Fruit fly (Drosophila melanogaster) whole organism, prepupa: Measurements from ENCODE around the gene CG6652.

Experiments
- Blimp-1 ChIP-seq: fragments of 200-800 bp; sonication (Bioruptor generic); optimal IDR thresholded peaks from 3 replicates; lab custom pipeline; 2017; ENCODE audit warnings: missing biosample characterization, missing genetic modification characterization, mild to moderate bottlenecking, moderate library complexity, missing genetic modification reagents
- CG10631 ChIP-seq: fragments of 200-800 bp; sonication (Bioruptor generic); optimal IDR thresholded peaks from 2 replicates; lab custom pipeline; 2016; ENCODE audit warnings: missing biosample characterization, missing genetic modification characterization
- CG10669 ChIP-seq: fragments of 200-800 bp; sonication (Bioruptor generic); optimal IDR thresholded peaks from 3 replicates; lab custom pipeline; 2018; ENCODE audit warnings: missing biosample characterization, mild to moderate bottlenecking, missing genetic modification characterization, moderate library complexity
- CG11902 ChIP-seq: fragments of 200-800 bp; sonication (Bioruptor generic); optimal IDR thresholded peaks from 3 replicates; lab custom pipeline; 2016; ENCODE audit warnings: missing biosample characterization, missing genetic modification characterization
- CG15336 ChIP-seq: fragments of 200-800 bp; sonication (Bioruptor generic); IDR thresholded peaks from 2 replicates; pipeline ENCODE4 v1.3.6; 2022; ENCODE audit warnings: missing biosample characterization, missing genetic modification characterization
- CG1621 ChIP-seq: fragments of 200-800 bp; sonication (Bioruptor generic); optimal IDR thresholded peaks from 3 replicates; lab custom pipeline; 2018; ENCODE audit warnings: missing biosample characterization, mild to moderate bottlenecking, missing genetic modification characterization
- CG16779 ChIP-seq: fragments of 200-800 bp; sonication (Bioruptor generic); optimal IDR thresholded peaks from 3 replicates; lab custom pipeline; 2017; ENCODE audit warnings: missing biosample characterization, mild to moderate bottlenecking, missing genetic modification characterization
- CG3032 ChIP-seq: fragments of 200-800 bp; optimal IDR thresholded peaks from 2 replicates; lab custom pipeline; 2019; ENCODE audit warnings: missing biosample characterization, mild to moderate bottlenecking, missing genetic modification characterization, moderate library complexity
- CG31627 ChIP-seq: fragments of 200-800 bp; sonication (Bioruptor generic); optimal IDR thresholded peaks from 3 replicates; lab custom pipeline; 2016; ENCODE audit warnings: missing biosample characterization, missing genetic modification characterization
- CG32006 ChIP-seq: fragments of 200-800 bp; sonication (Bioruptor generic); optimal IDR thresholded peaks from 3 replicates; lab custom pipeline; 2017; ENCODE audit warnings: missing biosample characterization, mild to moderate bottlenecking, missing genetic modification characterization
- CG34406 ChIP-seq: fragments of 200-800 bp; sonication (Bioruptor generic); optimal IDR thresholded peaks from 3 replicates; lab custom pipeline; 2016; ENCODE audit warnings: missing biosample characterization, missing genetic modification characterization
- CG3919 ChIP-seq: fragments of 200-800 bp; sonication (Bioruptor generic); optimal IDR thresholded peaks from 3 replicates; lab custom pipeline; 2016; ENCODE audit warnings: missing biosample characterization, missing genetic modification characterization
- CG4318 ChIP-seq: fragments of 200-800 bp; sonication (Bioruptor generic); optimal IDR thresholded peaks from 3 replicates; lab custom pipeline; 2017; ENCODE audit warnings: missing biosample characterization, mild to moderate bottlenecking, missing genetic modification characterization
- CG6276 ChIP-seq: fragments of 200-800 bp; sonication (Bioruptor generic); optimal IDR thresholded peaks from 2 replicates; lab custom pipeline; 2017; ENCODE audit warnings: missing biosample characterization, mild to moderate bottlenecking, missing genetic modification characterization
- CG6792 ChIP-seq: fragments of 200-800 bp; sonication (Bioruptor generic); optimal IDR thresholded peaks from 3 replicates; lab custom pipeline; 2016; ENCODE audit warnings: missing biosample characterization, missing genetic modification characterization
- CG6808 ChIP-seq: fragments of 200-800 bp; sonication (Bioruptor generic); optimal IDR thresholded peaks from 3 replicates; lab custom pipeline; 2017; ENCODE audit warnings: missing biosample characterization, missing genetic modification characterization, mild to moderate bottlenecking, moderate library complexity, missing genetic modification reagents
- CG6854 ChIP-seq: fragments of 200-800 bp; sonication (Bioruptor generic); optimal IDR thresholded peaks from 2 replicates; lab custom pipeline; 2017; ENCODE audit warnings: missing biosample characterization, mild to moderate bottlenecking, missing genetic modification characterization
- CG7368 ChIP-seq: fragments of 200-800 bp; sonication (Bioruptor generic); optimal IDR thresholded peaks from 3 replicates; lab custom pipeline; 2016; ENCODE audit warnings: missing biosample characterization, missing genetic modification characterization
- CG8319 ChIP-seq: fragments of 200-800 bp; sonication (Bioruptor generic); optimal IDR thresholded peaks from 3 replicates; lab custom pipeline; 2016; ENCODE audit warnings: missing biosample characterization, missing genetic modification characterization
- CG8632 ChIP-seq: fragments of 200-800 bp; sonication (Bioruptor generic); optimal IDR thresholded peaks from 3 replicates; lab custom pipeline; 2016; ENCODE audit warnings: missing biosample characterization, missing genetic modification characterization
- CG9139 ChIP-seq: fragments of 200-800 bp; sonication (Bioruptor generic); optimal IDR thresholded peaks from 3 replicates; lab custom pipeline; 2017; ENCODE audit warnings: missing biosample characterization, mild to moderate bottlenecking, missing genetic modification characterization
- Eip75B ChIP-seq: fragments of 200-800 bp; sonication (Bioruptor generic); optimal IDR thresholded peaks from 3 replicates; lab custom pipeline; 2016; ENCODE audit warnings: missing biosample characterization, missing genetic modification characterization
- Eip78C ChIP-seq: fragments of 200-800 bp; sonication (Bioruptor generic); peaks from one replicate; lab custom pipeline; 2016; ENCODE audit warnings: missing biosample characterization, missing genetic modification characterization
- Eip93F ChIP-seq: fragments of 200-800 bp; sonication (Bioruptor generic); optimal IDR thresholded peaks from 2 replicates; lab custom pipeline; 2016; ENCODE audit warnings: missing biosample characterization, mild to moderate bottlenecking, missing genetic modification characterization
- Ets21C ChIP-seq: fragments of 200-800 bp; sonication (Bioruptor generic); optimal IDR thresholded peaks from 3 replicates; lab custom pipeline; 2016; ENCODE audit warnings: missing biosample characterization, missing genetic modification characterization
- Gug ChIP-seq: fragments of 200-800 bp; sonication (Bioruptor generic); IDR thresholded peaks from 2 replicates; pipeline ENCODE4 v1.3.6; 2022; ENCODE audit warnings: missing biosample characterization, missing genetic modification characterization
- Hr38 ChIP-seq: sonication (Bioruptor generic); optimal IDR thresholded peaks from 2 replicates; lab custom pipeline; 2016; ENCODE audit warnings: missing biosample characterization, missing genetic modification characterization
- Met ChIP-seq: fragments of 200-800 bp; sonication (Bioruptor generic); optimal IDR thresholded peaks from 3 replicates; lab custom pipeline; 2016; ENCODE audit warnings: missing biosample characterization, missing genetic modification characterization
- OdsH ChIP-seq: fragments of 200-800 bp; sonication (Bioruptor generic); optimal IDR thresholded peaks from 3 replicates; lab custom pipeline; 2016; ENCODE audit warnings: missing biosample characterization, missing genetic modification characterization
- Sox102F ChIP-seq: fragments of 200-800 bp; sonication (Bioruptor generic); optimal IDR thresholded peaks from 2 replicates; lab custom pipeline; 2016; ENCODE audit warnings: missing biosample characterization, mild to moderate bottlenecking, missing genetic modification characterization
- Sox14 ChIP-seq: fragments of 200-800 bp; sonication (Bioruptor generic); optimal IDR thresholded peaks from 3 replicates; lab custom pipeline; 2016; ENCODE audit warnings: missing biosample characterization, missing genetic modification characterization
- Sox15 ChIP-seq: fragments of 200-800 bp; sonication (Bioruptor generic); optimal IDR thresholded peaks from 3 replicates; lab custom pipeline; 2016; ENCODE audit warnings: missing biosample characterization, missing genetic modification characterization
- achi ChIP-seq: fragments of 200-800 bp; sonication (Bioruptor generic); optimal IDR thresholded peaks from 3 replicates; lab custom pipeline; 2016; ENCODE audit warnings: missing biosample characterization, missing genetic modification characterization
- acj6 ChIP-seq: fragments of 200-800 bp; sonication (Bioruptor generic); optimal IDR thresholded peaks from 3 replicates; lab custom pipeline; 2016; ENCODE audit warnings: missing biosample characterization, missing genetic modification characterization
- cyc ChIP-seq: fragments of 200-800 bp; sonication (Bioruptor generic); optimal IDR thresholded peaks from 3 replicates; lab custom pipeline; 2016; ENCODE audit warnings: missing biosample characterization, missing genetic modification characterization
- dsx ChIP-seq: fragments of 200-800 bp; optimal IDR thresholded peaks from 3 replicates; lab custom pipeline; 2019; ENCODE audit warnings: missing biosample characterization, mild to moderate bottlenecking, missing genetic modification characterization, moderate library complexity; ENCODE audit not compliant: poor library complexity, severe bottlenecking
- eg ChIP-seq: fragments of 200-800 bp; sonication (Bioruptor generic); IDR thresholded peaks from 3 replicates; pipeline ENCODE4 v1.3.6; 2022; ENCODE audit warnings: missing biosample characterization, missing genetic modification characterization
- fd59A ChIP-seq: fragments of 200-800 bp; sonication (Bioruptor generic); optimal IDR thresholded peaks from 2 replicates; lab custom pipeline; 2017; ENCODE audit warnings: missing biosample characterization, mild to moderate bottlenecking, missing genetic modification characterization, missing genetic modification reagents
- fd85E ChIP-seq: fragments of 200-800 bp; sonication (Bioruptor generic); optimal IDR thresholded peaks from 3 replicates; lab custom pipeline; 2016; ENCODE audit warnings: missing biosample characterization, missing genetic modification characterization
- fkh ChIP-seq: fragments of 200-800 bp; sonication (Bioruptor generic); optimal IDR thresholded peaks from 3 replicates; lab custom pipeline; 2017; ENCODE audit warnings: missing biosample characterization, mild to moderate bottlenecking, missing genetic modification characterization, moderate library complexity
- lz ChIP-seq: fragments of 200-800 bp; sonication (Bioruptor generic); optimal IDR thresholded peaks from 3 replicates; lab custom pipeline; 2016; ENCODE audit warnings: missing biosample characterization, missing genetic modification characterization
- net ChIP-seq: fragments of 200-800 bp; sonication (Bioruptor generic); optimal IDR thresholded peaks from 3 replicates; lab custom pipeline; 2016; ENCODE audit warnings: missing biosample characterization, missing genetic modification characterization
- pdm3 ChIP-seq: fragments of 200-800 bp; sonication (Bioruptor generic); optimal IDR thresholded peaks from 3 replicates; lab custom pipeline; 2016; ENCODE audit warnings: missing biosample characterization, missing genetic modification characterization
- spab ChIP-seq: fragments of 200-800 bp; sonication (Bioruptor generic); optimal IDR thresholded peaks from 2 replicates; lab custom pipeline; 2017; ENCODE audit warnings: missing biosample characterization, mild to moderate bottlenecking, missing genetic modification characterization, missing genetic modification reagents
- ss ChIP-seq, 2 experiments: fragments of 200-800 bp; sonication (Bioruptor generic); optimal IDR thresholded peaks; 2 replicates in 1 of 2; 3 replicates in 1 of 2; lab custom pipeline; 2017 to 2018; ENCODE audit warnings: mild to moderate bottlenecking in 2 of 2, missing biosample characterization in 2 of 2, missing genetic modification characterization in 2 of 2, moderate library complexity in 1 of 2

Gene CG6652

dm6 chr3L:16987347-16987746, 35.3 kb downstream of the CG6652 start (continued):
- TF ChIP-seq CG6854 (GFP tag; lab: Kevin White, UChicago) (no peak), CG32006 (GFP tag; lab: Kevin White, UChicago) (peak; percentile 60), Blimp-1 (GFP tag; lab: Kevin White, UChicago) (no peak), CG4318 (GFP tag; lab: Kevin White, UChicago) (no peak), CG8632 (GFP tag; lab: Kevin White, UChicago) (no peak), Eip78C (peak; percentile 76), CG6276 (GFP tag; lab: Kevin White, UChicago) (peak; percentile 41), CG6792 (GFP tag; lab: Kevin White, UChicago) (no peak), CG11902 (GFP tag; lab: Kevin White, UChicago) (no peak), CG10631 (GFP tag; lab: Kevin White, UChicago) (no peak), spab (GFP tag; lab: Kevin White, UChicago) (no peak), CG9139 (no peak), CG34406 (GFP tag; lab: Kevin White, UChicago) (no peak), Eip93F (GFP tag; lab: Kevin White, UChicago) (no peak), net (GFP tag; lab: Kevin White, UChicago) (peak; percentile 5)

DNA sequence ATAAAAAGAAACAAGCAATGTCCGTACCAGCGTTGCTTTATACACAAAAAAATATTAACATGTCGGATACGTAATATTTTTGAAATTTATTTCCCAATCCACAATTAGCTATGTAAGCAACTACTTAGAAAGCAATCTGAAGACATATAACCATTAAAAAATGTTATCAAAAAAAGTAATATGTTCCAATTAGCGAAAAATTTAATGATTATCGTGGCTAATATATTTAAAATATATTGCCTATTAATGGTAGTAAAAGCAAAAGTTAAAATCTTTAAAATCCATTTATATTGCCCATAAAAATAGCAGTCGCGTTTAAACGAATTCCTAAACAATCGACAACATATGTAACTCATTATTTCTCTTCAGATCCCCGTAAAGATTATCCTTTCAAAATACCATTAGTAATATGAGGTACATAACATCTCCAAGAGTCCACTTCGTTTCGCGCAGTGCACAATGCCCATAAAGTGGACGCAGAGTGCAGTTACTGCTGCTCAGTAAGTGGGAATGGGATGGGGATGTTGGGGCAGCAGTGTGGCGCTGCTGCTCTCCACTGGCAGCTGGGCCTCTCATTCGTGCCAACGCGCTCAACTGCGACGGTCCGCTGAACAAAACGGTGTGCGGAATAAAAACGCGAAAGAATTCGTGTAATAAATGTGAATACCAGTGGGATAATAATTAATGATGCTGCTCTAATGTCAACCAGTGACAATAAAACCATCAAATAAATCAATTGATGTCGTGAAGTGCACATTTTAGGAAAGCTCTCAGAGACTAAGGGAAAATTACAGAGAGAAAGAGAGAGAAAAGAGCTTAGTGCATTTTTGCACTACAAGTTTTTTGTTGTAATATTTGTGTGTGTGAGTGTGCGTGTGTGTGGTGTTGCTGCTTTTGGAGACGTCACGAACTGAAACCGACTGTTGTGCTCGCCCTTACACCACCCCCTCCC, 36.3 kb downstream of the CG6652 start:
- TF ChIP-seq CG6792 (GFP tag; lab: Kevin White, UChicago) (peak; percentile 59), CG7368 (GFP tag; lab: Kevin White, UChicago) (peak; percentile 62), eg (GFP tag; lab: Robert Waterston, UW) (peak; percentile 84), CG3032 (tag; lab: Kevin White, UChicago) (peak; percentile 70), CG8319 (peak; percentile 26), Sox102F (peak; percentile 59), CG3919 (GFP tag; lab: Kevin White, UChicago) (peak; percentile 83), CG10669 (GFP tag; lab: Kevin White, UChicago) (peak; percentile 72), fd59A (peak; percentile 75), CG32006 (GFP tag; lab: Kevin White, UChicago) (peak; percentile 93), fkh (GFP tag; lab: Kevin White, UChicago) (no peak), Ets21C (GFP tag; lab: Kevin White, UChicago) (peak; percentile 16), CG15336 (GFP tag; lab: Robert Waterston, UW) (peak; percentile 60), Gug (GFP tag; lab: Robert Waterston, UW) (peak; percentile 68), fd85E (no peak), CG31627 (GFP tag; lab: Kevin White, UChicago) (peak; percentile 70), dsx (GFP tag; lab: Kevin White, UChicago) (peak; percentile 52), CG9139 (peak; percentile 46), achi (GFP tag; lab: Kevin White, UChicago) (peak; percentile 78), ss (GFP tag; optimal IDR thresholded peaks at IDR 0.05; lab: Kevin White, UChicago) (peak; percentile 63 to 71), CG1621 (tag; lab: Kevin White, UChicago) (peak; percentile 38), CG16779 (peak; percentile 31), CG6276 (GFP tag; lab: Kevin White, UChicago) (peak; percentile 87), acj6 (GFP tag; lab: Kevin White, UChicago) (peak; percentile 74), CG11902 (GFP tag; lab: Kevin White, UChicago) (peak; percentile 57), Eip75B (GFP tag; lab: Kevin White, UChicago) (peak; percentile 84), CG6854 (GFP tag; lab: Kevin White, UChicago) (peak; percentile 41), cyc (GFP tag; lab: Kevin White, UChicago) (peak; percentile 64), CG4318 (GFP tag; lab: Kevin White, UChicago) (peak; percentile 86), CG6808 (GFP tag; lab: Kevin White, UChicago) (peak; percentile 86), pdm3 (GFP tag; lab: Kevin White, UChicago) (peak; percentile 77), Blimp-1 (GFP tag; lab: Kevin White, UChicago) (peak; percentile 61), Sox15 (GFP tag; lab: Kevin White, UChicago) (peak; percentile 70), Met (GFP tag; lab: Kevin White, UChicago) (peak; percentile 81), CG34406 (GFP tag; lab: Kevin White, UChicago) (peak; percentile 77), Eip93F (GFP tag; lab: Kevin White, UChicago) (peak; percentile 23), Sox14 (GFP tag; lab: Kevin White, UChicago) (peak; percentile 80), lz (GFP tag; lab: Kevin White, UChicago) (peak; percentile 83), OdsH (GFP tag; lab: Kevin White, UChicago) (peak; percentile 82), Hr38 (no peak)
